Fruit fly (Drosophila melanogaster) whole organism, wandering third instar larva: Measurements from ENCODE around the gene sisA.
A peak's percentile ranks its signal among the peaks of the same experiment; 100 is the strongest.

Experiments
- Abd-B ChIP-seq: fragments of >200 bp; optimal IDR thresholded peaks from 2 replicates; lab custom pipeline; 2017; ENCODE audit warnings: missing biosample characterization, missing genetic modification characterization
- CG9705 ChIP-seq: fragments of 200-800 bp; sonication (Bioruptor generic); optimal IDR thresholded peaks from 2 replicates; lab custom pipeline; 2018; ENCODE audit warnings: missing biosample characterization, mild to moderate bottlenecking, missing genetic modification characterization
- Dfd ChIP-seq: fragments of >200 bp; optimal IDR thresholded peaks from 2 replicates; lab custom pipeline; 2017; ENCODE audit warnings: missing biosample characterization, missing genetic modification characterization
- Dif ChIP-seq: fragments of 200-275, 200-300 bp; sonication (Bioruptor generic); optimal IDR thresholded peaks from 2 replicates; lab custom pipeline; 2018; ENCODE audit warnings: missing biosample characterization, missing genetic modification characterization; ENCODE audit not compliant: partially characterized antibody
- GATAd ChIP-seq: sonication (Bioruptor generic); optimal IDR thresholded peaks from 2 replicates; lab custom pipeline; 2016; ENCODE audit warnings: missing biosample characterization, missing genetic modification characterization
- HLH106 ChIP-seq: fragments of 200-800 bp; optimal IDR thresholded peaks from 3 replicates; lab custom pipeline; 2019; ENCODE audit warnings: missing biosample characterization, mild to moderate bottlenecking, missing genetic modification characterization, moderate library complexity
- Hnf4 ChIP-seq: fragments of 200-800 bp; sonication (Bioruptor generic); optimal IDR thresholded peaks from 2 replicates; lab custom pipeline; 2016; ENCODE audit warnings: missing biosample characterization, mild to moderate bottlenecking, missing genetic modification characterization
- Hr78 ChIP-seq: fragments of >200 bp; optimal IDR thresholded peaks from 2 replicates; lab custom pipeline; 2017; ENCODE audit warnings: missing biosample characterization, missing genetic modification characterization
- Jra ChIP-seq: sonication (Bioruptor generic); optimal IDR thresholded peaks from 2 replicates; lab custom pipeline; 2016; ENCODE audit warnings: missing biosample characterization, missing genetic modification characterization
- Mio ChIP-seq: sonication (Bioruptor generic); optimal IDR thresholded peaks from 2 replicates; lab custom pipeline; 2016; ENCODE audit warnings: missing biosample characterization, missing genetic modification characterization
- Myc ChIP-seq: fragments of >200 bp; optimal IDR thresholded peaks from 2 replicates; lab custom pipeline; 2017
- N ChIP-seq: fragments of >200 bp; optimal IDR thresholded peaks from 2 replicates; lab custom pipeline; 2018; ENCODE audit warnings: missing biosample characterization, missing external identifiers, missing genetic modification characterization
- OdsH ChIP-seq: fragments of 200-800 bp; sonication (Bioruptor generic); optimal IDR thresholded peaks from 2 replicates; lab custom pipeline; 2016; ENCODE audit warnings: missing biosample characterization, mild to moderate bottlenecking, missing genetic modification characterization
- Sp1 ChIP-seq: fragments of 200-800 bp; sonication (Bioruptor generic); optimal IDR thresholded peaks from 3 replicates; lab custom pipeline; 2019; ENCODE audit warnings: missing biosample characterization, mild to moderate bottlenecking, missing genetic modification characterization, moderate library complexity
- Vsx2 ChIP-seq: fragments of 200-300, 225-300 bp; sonication (Bioruptor generic); optimal IDR thresholded peaks from 2 replicates; lab custom pipeline; 2018; ENCODE audit warnings: missing biosample characterization, missing genetic modification characterization; ENCODE audit not compliant: partially characterized antibody
- br ChIP-seq: fragments of 200-800 bp; sonication (Bioruptor generic); optimal IDR thresholded peaks from 2 replicates; lab custom pipeline; 2016; ENCODE audit warnings: missing biosample characterization, missing genetic modification characterization
- brk ChIP-seq: fragments of 200-800 bp; sonication (Bioruptor generic); optimal IDR thresholded peaks from 2 replicates; lab custom pipeline; 2016; ENCODE audit warnings: missing biosample characterization, mild to moderate bottlenecking, missing genetic modification characterization
- dl ChIP-seq, 2 experiments: fragments of 175-275, 200-275 bp in 1 of 2; fragments of 200-275 bp in 1 of 2; sonication (Bioruptor generic); optimal IDR thresholded peaks; lab custom pipeline; 2018; ENCODE audit warnings: mild to moderate bottlenecking in 2 of 2, missing biosample characterization in 2 of 2, missing genetic modification characterization in 2 of 2, moderate library complexity in 2 of 2; ENCODE audit not compliant: partially characterized antibody in 2 of 2, insufficient read depth in 1 of 2
- dmrt93B ChIP-seq: fragments of 200-800 bp; sonication (Bioruptor generic); optimal IDR thresholded peaks from 2 replicates; lab custom pipeline; 2018; ENCODE audit warnings: missing biosample characterization, mild to moderate bottlenecking, missing genetic modification characterization
- dsf ChIP-seq: sonication (Bioruptor generic); optimal IDR thresholded peaks from 2 replicates; lab custom pipeline; 2016; ENCODE audit warnings: missing biosample characterization, missing genetic modification characterization, borderline replicate concordance
- foxo ChIP-seq, 2 experiments: fragments of 200-800 bp; sonication (Bioruptor generic); optimal IDR thresholded peaks; 2 replicates in 1 of 2; 3 replicates in 1 of 2; lab custom pipeline; 2016 to 2017; ENCODE audit warnings: missing biosample characterization in 2 of 2, missing genetic modification characterization in 2 of 2
- fru ChIP-seq: fragments of 200-800 bp; sonication (Bioruptor generic); optimal IDR thresholded peaks from 3 replicates; lab custom pipeline; 2016; ENCODE audit warnings: missing biosample characterization, mild to moderate bottlenecking, missing genetic modification characterization
- h ChIP-seq: fragments of 200-800 bp; sonication (Bioruptor generic); optimal IDR thresholded peaks from 3 replicates; lab custom pipeline; 2016; ENCODE audit warnings: missing biosample characterization, mild to moderate bottlenecking, missing genetic modification characterization
- jim ChIP-seq: fragments of 175-275, 200-325 bp; sonication (Bioruptor generic); optimal IDR thresholded peaks from 2 replicates; lab custom pipeline; 2016; ENCODE audit warnings: missing biosample characterization, mild to moderate bottlenecking, missing genetic modification characterization
- lola ChIP-seq: fragments of >200 bp; optimal IDR thresholded peaks from 2 replicates; lab custom pipeline; 2017; ENCODE audit warnings: missing biosample characterization, missing genetic modification characterization
- psq ChIP-seq: fragments of 200-800 bp; sonication (Bioruptor generic); optimal IDR thresholded peaks from 3 replicates; lab custom pipeline; 2017; ENCODE audit warnings: missing biosample characterization, mild to moderate bottlenecking, missing genetic modification characterization, moderate library complexity
- rgr ChIP-seq: fragments of 200-800 bp; sonication (Bioruptor generic); optimal IDR thresholded peaks from 3 replicates; lab custom pipeline; 2016; ENCODE audit warnings: missing biosample characterization, mild to moderate bottlenecking, missing genetic modification characterization
- sage ChIP-seq: fragments of 200-800 bp; sonication (Bioruptor generic); optimal IDR thresholded peaks from 2 replicates; lab custom pipeline; 2016; ENCODE audit warnings: missing biosample characterization, mild to moderate bottlenecking, missing genetic modification characterization
- sv ChIP-seq: fragments of 200-800 bp; sonication (Bioruptor generic); optimal IDR thresholded peaks from 3 replicates; lab custom pipeline; 2016; ENCODE audit warnings: missing biosample characterization, missing genetic modification characterization
- tai ChIP-seq: sonication (Bioruptor generic); optimal IDR thresholded peaks from 2 replicates; lab custom pipeline; 2016; ENCODE audit warnings: missing biosample characterization, missing genetic modification characterization
- woc ChIP-seq: sonication (Bioruptor generic); optimal IDR thresholded peaks from 2 replicates; lab custom pipeline; 2016; ENCODE audit warnings: missing biosample characterization, mild to moderate bottlenecking, missing genetic modification characterization

The sisA gene

DNA sequence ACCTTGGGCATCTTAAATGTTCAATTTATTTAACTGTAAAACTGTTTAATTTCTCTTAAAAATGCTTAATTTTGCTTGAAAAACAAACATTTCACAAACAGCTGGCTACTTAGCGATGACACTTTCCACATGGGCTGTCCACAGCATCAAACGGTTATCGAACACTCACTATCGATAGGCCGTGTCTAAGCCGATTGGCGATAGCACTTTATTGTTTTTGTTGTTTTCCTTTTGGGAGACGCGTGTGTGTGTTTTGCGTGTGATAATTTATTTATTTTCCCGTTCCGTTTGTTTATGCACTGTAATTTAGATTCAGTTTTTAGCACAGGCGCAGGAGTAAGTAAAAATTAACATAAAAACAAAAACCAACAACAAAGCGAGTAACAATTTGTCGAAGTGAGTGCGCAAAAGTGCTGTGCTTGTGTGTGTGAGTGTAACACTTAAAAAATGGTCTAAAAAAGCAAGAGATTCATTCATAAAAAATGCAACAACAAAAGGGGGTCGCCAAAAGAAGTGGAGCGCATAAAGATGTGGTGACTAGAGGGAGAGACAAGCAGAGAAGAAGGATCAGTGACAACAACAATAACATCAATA lies 3.1 kb upstream of the sisA start, which contains the start of gene Gapvd1:
Gapvd1 (plus strand) TSS at position 211 of the 594 bp plus-strand sequence.
- no peak for TF ChIP-seq CG9705 (GFP tag; lab: Kevin White, UChicago)
- TF ChIP-seq dsf (GFP tag; lab: Kevin White, UChicago) = no peak
- TF ChIP-seq Jra (GFP tag; lab: Kevin White, UChicago) = peak; percentile 26
- TF ChIP-seq Hnf4 (GFP tag; lab: Kevin White, UChicago) = peak; percentile 55
- peak; percentile 3 for TF ChIP-seq br (GFP tag; lab: Kevin White, UChicago)
- peak; percentile 26 for TF ChIP-seq h (GFP tag; lab: Kevin White, UChicago)
- TF ChIP-seq fru (GFP tag; lab: Kevin White, UChicago) = peak; percentile 8
- TF ChIP-seq dl (GFP tag; optimal IDR thresholded peaks at IDR 0.05; lab: Kevin White, UChicago; ENCODE audit: insufficient read depth in 1 of 2, partially characterized antibody in 2 of 2) = no peak
- TF ChIP-seq Abd-B = no peak
- no peak for TF ChIP-seq OdsH (GFP tag; lab: Kevin White, UChicago)
- no peak for TF ChIP-seq Mio
- no peak for TF ChIP-seq Vsx2
- TF ChIP-seq rgr (GFP tag; lab: Kevin White, UChicago) = no peak

DNA sequence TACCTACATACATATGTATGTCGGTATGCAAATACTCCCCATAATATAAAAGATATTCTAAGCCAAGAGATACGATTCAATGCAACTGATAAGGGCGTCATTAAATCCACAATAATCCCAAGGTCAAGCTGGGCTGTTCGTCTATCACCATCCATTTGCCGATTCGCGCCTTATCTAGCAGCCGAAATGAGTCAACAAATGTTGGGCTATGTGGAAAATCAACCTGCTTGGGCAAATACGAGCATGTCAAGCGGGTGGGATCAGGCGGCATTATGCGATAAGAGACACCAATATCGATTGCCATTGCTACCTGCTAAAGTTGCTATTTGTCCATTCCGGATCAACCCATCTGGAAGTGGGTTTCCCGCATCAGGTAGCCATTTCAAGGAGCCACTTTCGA lies 502 bp upstream of the sisA start:
- TF ChIP-seq foxo (GFP tag; optimal IDR thresholded peaks at IDR 0.05; lab: Kevin White, UChicago) (no peak), br (GFP tag; lab: Kevin White, UChicago) (no peak), Hr78 (no peak), N (no peak), Vsx2 (no peak), psq (no peak), jim (GFP tag; lab: Kevin White, UChicago) (no peak), GATAd (no peak), rgr (GFP tag; lab: Kevin White, UChicago) (no peak), dsf (GFP tag; lab: Kevin White, UChicago) (no peak), sv (GFP tag; lab: Kevin White, UChicago) (no peak), woc (no peak), Myc (lab: Kevin White, UChicago) (no peak), h (GFP tag; lab: Kevin White, UChicago) (no peak), sage (no peak), dl (GFP tag; optimal IDR thresholded peaks at IDR 0.05; lab: Kevin White, UChicago; ENCODE audit: insufficient read depth in 1 of 2, partially characterized antibody in 2 of 2) (no peak), Mio (no peak), HLH106 (no peak), lola (GFP tag; lab: Kevin White, UChicago) (no peak), Dif (GFP tag; lab: Kevin White, UChicago) (no peak)

DNA sequence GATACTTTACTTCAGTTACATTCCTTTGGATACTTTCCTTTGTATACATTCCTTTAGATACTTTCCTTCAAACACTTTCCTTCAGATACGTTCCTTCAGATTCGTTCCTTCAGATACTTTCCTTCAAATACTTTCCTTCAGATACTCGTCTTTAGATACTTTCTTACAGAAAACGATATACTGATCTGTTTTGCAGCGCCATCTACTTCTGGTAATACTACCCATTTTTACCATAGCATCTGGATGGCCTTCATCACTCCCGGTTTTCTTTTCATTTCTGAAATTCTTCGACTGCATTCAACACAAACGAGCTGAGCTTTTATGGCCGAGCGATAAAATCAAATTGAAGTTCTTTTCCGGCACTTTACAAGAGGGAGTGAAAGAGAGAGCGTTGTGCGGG lies 2.2 kb downstream of the sisA start:
- no peak for TF ChIP-seq HLH106
- no peak for TF ChIP-seq CG9705 (GFP tag; lab: Kevin White, UChicago)
- TF ChIP-seq dsf (GFP tag; lab: Kevin White, UChicago) = no peak
- TF ChIP-seq N = no peak
- no peak for TF ChIP-seq jim (GFP tag; lab: Kevin White, UChicago)
- no peak for TF ChIP-seq dl (GFP tag; optimal IDR thresholded peaks at IDR 0.05; lab: Kevin White, UChicago; ENCODE audit: insufficient read depth in 1 of 2, partially characterized antibody in 2 of 2)
- no peak for TF ChIP-seq sv (GFP tag; lab: Kevin White, UChicago)
- no peak for TF ChIP-seq GATAd
- no peak for TF ChIP-seq dmrt93B (GFP tag; lab: Kevin White, UChicago)
- TF ChIP-seq tai = no peak
- TF ChIP-seq OdsH (GFP tag; lab: Kevin White, UChicago) = no peak
- no peak for TF ChIP-seq Jra (GFP tag; lab: Kevin White, UChicago)
- TF ChIP-seq Sp1 = no peak

DNA sequence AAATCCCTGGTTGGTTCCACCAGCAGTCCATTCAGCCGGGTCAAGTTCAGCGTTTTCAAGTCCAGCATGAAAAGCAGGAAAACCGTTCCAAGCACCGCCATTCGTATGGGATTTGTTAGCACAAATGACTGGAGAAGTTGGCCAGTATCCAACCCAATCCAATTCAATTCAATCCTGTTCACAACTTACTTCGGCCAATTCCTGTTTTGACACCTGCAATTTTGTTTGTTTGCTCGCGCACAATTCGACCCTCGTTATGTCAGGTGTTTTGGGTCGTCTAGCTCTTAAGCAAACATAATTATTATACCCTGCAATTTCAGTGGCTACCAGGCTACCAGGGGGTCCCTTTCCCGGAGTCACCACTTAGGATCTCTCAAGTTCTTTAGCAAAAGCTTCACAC lies 11.0 kb downstream of the sisA start, which contains the start of gene Ir10a:
Ir10a (minus strand) TSS at position 101 of the 400 bp plus-strand sequence.
- TF ChIP-seq Dfd (GFP tag; lab: Kevin White, UChicago) (no peak), h (GFP tag; lab: Kevin White, UChicago) (no peak)

DNA sequence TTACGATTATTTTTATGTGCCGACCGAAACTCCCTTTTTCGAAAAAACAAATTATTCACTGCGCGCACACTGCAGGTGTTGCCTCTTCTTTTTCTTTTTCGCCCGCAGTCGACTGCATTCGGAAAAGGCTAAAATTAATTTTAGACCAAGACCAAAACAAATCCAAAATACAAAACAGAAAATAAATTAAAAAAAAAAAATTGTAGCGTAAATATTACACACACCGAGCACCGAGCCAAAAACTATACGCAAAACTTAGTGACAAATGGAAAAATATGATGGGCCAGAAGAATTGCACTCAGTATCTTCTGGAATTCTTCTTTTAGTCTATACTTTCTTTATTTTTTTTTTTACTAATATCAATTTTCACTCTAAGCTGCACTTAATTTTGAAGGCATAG lies 19.5 kb downstream of the sisA start, which contains the start of gene CG44422:
CG44422 (minus strand) TSS at position 101 of the 400 bp plus-strand sequence.
- no peak for TF ChIP-seq brk (GFP tag; lab: Kevin White, UChicago)
- TF ChIP-seq woc = no peak
- no peak for TF ChIP-seq dsf (GFP tag; lab: Kevin White, UChicago)
- TF ChIP-seq br (GFP tag; lab: Kevin White, UChicago) = no peak
- no peak for TF ChIP-seq CG9705 (GFP tag; lab: Kevin White, UChicago)
- no peak for TF ChIP-seq Dif (GFP tag; lab: Kevin White, UChicago)
- no peak for TF ChIP-seq Dfd (GFP tag; lab: Kevin White, UChicago)
- no peak for TF ChIP-seq h (GFP tag; lab: Kevin White, UChicago)
- TF ChIP-seq dmrt93B (GFP tag; lab: Kevin White, UChicago) = no peak
- no peak for TF ChIP-seq OdsH (GFP tag; lab: Kevin White, UChicago)
- TF ChIP-seq foxo (GFP tag; optimal IDR thresholded peaks at IDR 0.05; lab: Kevin White, UChicago) = no peak
- TF ChIP-seq Myc (lab: Kevin White, UChicago) = no peak
